Fruit fly (Drosophila melanogaster) whole organism, embryonic: ENCODE measurements around the gene Hgsnat.

Source experiments
- ATbp ChIP-seq: fragments of 200-800 bp; sonication (Bioruptor generic); optimal IDR thresholded peaks from 2 replicates; lab custom pipeline; 2017; ENCODE audit warnings: missing biosample characterization, mild to moderate bottlenecking, missing genetic modification characterization, missing genetic modification reagents
- Asciz ChIP-seq: fragments of 200-800 bp; sonication (Bioruptor generic); optimal IDR thresholded peaks from 2 replicates; lab custom pipeline; 2017; ENCODE audit warnings: missing biosample characterization, mild to moderate bottlenecking, missing genetic modification characterization, missing genetic modification reagents
- Bgb ChIP-seq: fragments of 200-800 bp; sonication (Bioruptor generic); IDR thresholded peaks from 2 replicates; pipeline ENCODE4 v1.3.6; 2022; ENCODE audit warnings: missing biosample characterization, missing genetic modification characterization; ENCODE audit not compliant: partially characterized antibody
- CG10267 ChIP-seq: fragments of 200-800 bp; sonication (Bioruptor generic); optimal IDR thresholded peaks from 2 replicates; lab custom pipeline; 2018; ENCODE audit warnings: missing biosample characterization, mild to moderate bottlenecking, missing genetic modification characterization, moderate library complexity
- CG14710 ChIP-seq: fragments of 200-800 bp; sonication (Bioruptor generic); optimal IDR thresholded peaks from 3 replicates; lab custom pipeline; 2019; ENCODE audit warnings: missing biosample characterization, mild to moderate bottlenecking, missing genetic modification characterization, moderate library complexity
- CG14860 ChIP-seq: fragments of 200-800 bp; sonication (Bioruptor generic); IDR thresholded peaks from 3 replicates; pipeline ENCODE4 v1.3.6; 2022; ENCODE audit warnings: missing biosample characterization, missing genetic modification characterization; ENCODE audit not compliant: partially characterized antibody
- CG17612 ChIP-seq: fragments of 200-800 bp; sonication (Bioruptor generic); IDR thresholded peaks from 2 replicates; pipeline ENCODE4 v1.3.6; 2022; ENCODE audit warnings: missing biosample characterization, missing genetic modification characterization
- CG2120 ChIP-seq: fragments of 200-800 bp; sonication (Bioruptor generic); optimal IDR thresholded peaks from 3 replicates; lab custom pipeline; 2016; ENCODE audit warnings: missing biosample characterization, missing genetic modification characterization
- CG2875 ChIP-seq: fragments of 200-800 bp; sonication (Bioruptor generic); optimal IDR thresholded peaks from 2 replicates; lab custom pipeline; 2017; ENCODE audit warnings: missing biosample characterization, mild to moderate bottlenecking, missing genetic modification characterization, missing genetic modification reagents
- CG30403 ChIP-seq: fragments of 200-800 bp; sonication (Bioruptor generic); optimal IDR thresholded peaks from 3 replicates; lab custom pipeline; 2016; ENCODE audit warnings: missing biosample characterization, missing genetic modification characterization
- CG32772 ChIP-seq: fragments of 200-800 bp; sonication (Bioruptor generic); IDR thresholded peaks from 2 replicates; pipeline ENCODE4 v1.3.6; 2022; ENCODE audit warnings: missing biosample characterization, missing genetic modification characterization
- CG34224 ChIP-seq: fragments of 200-800 bp; sonication (Bioruptor generic); IDR thresholded peaks from 3 replicates; pipeline ENCODE4 v1.3.6; 2022; ENCODE audit warnings: missing biosample characterization, missing genetic modification characterization; ENCODE audit not compliant: partially characterized antibody
- CG6272 ChIP-seq: fragments of 200-800 bp; sonication (Bioruptor generic); IDR thresholded peaks from 2 replicates; pipeline ENCODE4 v1.3.6; 2022; ENCODE audit warnings: missing biosample characterization, missing genetic modification characterization
- CG7987 ChIP-seq: fragments of 200-800 bp; sonication (Bioruptor generic); optimal IDR thresholded peaks from 2 replicates; lab custom pipeline; 2018; ENCODE audit warnings: missing biosample characterization, mild to moderate bottlenecking, missing genetic modification characterization, moderate library complexity
- CG8281 ChIP-seq: fragments of 200-800 bp; sonication (Bioruptor generic); optimal IDR thresholded peaks from 2 replicates; lab custom pipeline; 2018; ENCODE audit warnings: missing biosample characterization, mild to moderate bottlenecking, missing genetic modification characterization, moderate library complexity
- CG8290 ChIP-seq, 3 experiments: fragments of 200-800 bp; sonication (Bioruptor generic); optimal IDR thresholded peaks; 2 replicates each; lab custom pipeline; 2016 to 2019; ENCODE audit warnings: missing biosample characterization in 3 of 3, missing genetic modification characterization in 3 of 3, mild to moderate bottlenecking in 2 of 3, moderate library complexity in 1 of 3
- D ChIP-seq, 2 experiments: fragments of 200-800 bp in 1 of 2; fragments of >200 bp in 1 of 2; sonication (Bioruptor generic) in 1 of 2; optimal IDR thresholded peaks; 2 replicates in 1 of 2; 3 replicates in 1 of 2; lab custom pipeline; 2017; ENCODE audit warnings: mild to moderate bottlenecking in 1 of 2, missing biosample characterization in 1 of 2, missing genetic modification characterization in 1 of 2, missing genetic modification reagents in 1 of 2
- Deaf1 ChIP-seq: fragments of 200-800 bp; optimal IDR thresholded peaks from 3 replicates; lab custom pipeline; 2019; ENCODE audit warnings: missing biosample characterization, mild to moderate bottlenecking, missing genetic modification characterization, moderate library complexity
- Dll ChIP-seq: fragments of 200-800 bp; sonication (Bioruptor generic); IDR thresholded peaks from 4 replicates; pipeline ENCODE4 v1.3.6; 2022; ENCODE audit warnings: missing biosample characterization, missing genetic modification characterization; ENCODE audit not compliant: partially characterized antibody
- Dp ChIP-seq: fragments of 200-800 bp; sonication (Bioruptor generic); optimal IDR thresholded peaks from 2 replicates; lab custom pipeline; 2018; ENCODE audit warnings: missing biosample characterization, mild to moderate bottlenecking, missing genetic modification characterization, moderate library complexity
- GATAe ChIP-seq: fragments of 200-800 bp; sonication (Bioruptor generic); conservative IDR thresholded peaks from 2 replicates; pipeline ENCODE4 v1.3.6; 2022; ENCODE audit warnings: missing biosample characterization, missing genetic modification characterization
- Hr3 ChIP-seq: fragments of 200-800 bp; sonication (Bioruptor generic); optimal IDR thresholded peaks from 3 replicates; lab custom pipeline; 2016; ENCODE audit warnings: missing biosample characterization, missing genetic modification characterization
- Mad ChIP-seq: fragments of 200-800 bp; sonication (Bioruptor generic); optimal IDR thresholded peaks from 2 replicates; lab custom pipeline; 2016; ENCODE audit warnings: missing biosample characterization, missing genetic modification characterization
- Mrtf ChIP-seq: fragments of 200-800 bp; sonication (Bioruptor generic); IDR thresholded peaks from 3 replicates; pipeline ENCODE4 v1.3.6; 2022; ENCODE audit warnings: missing biosample characterization, missing genetic modification characterization
- Myb ChIP-seq: fragments of 200-800 bp; sonication (Bioruptor generic); optimal IDR thresholded peaks from 2 replicates; lab custom pipeline; 2016; ENCODE audit warnings: missing biosample characterization, missing genetic modification characterization
- Nf-YA ChIP-seq: fragments of 200-800 bp; sonication (Bioruptor generic); IDR thresholded peaks from 2 replicates; pipeline ENCODE4 v1.3.6; 2022; ENCODE audit warnings: missing biosample characterization, missing genetic modification characterization
- ab ChIP-seq: fragments of 200-800 bp; sonication (Bioruptor generic); optimal IDR thresholded peaks from 2 replicates; lab custom pipeline; 2016; ENCODE audit warnings: missing biosample characterization, missing genetic modification characterization
- az2 ChIP-seq: fragments of 200-800 bp; sonication (Bioruptor generic); optimal IDR thresholded peaks from 3 replicates; lab custom pipeline; 2016; ENCODE audit warnings: missing biosample characterization, missing genetic modification characterization
- bcd ChIP-seq: fragments of 200-800 bp; sonication (Bioruptor generic); optimal IDR thresholded peaks from 2 replicates; lab custom pipeline; 2017; ENCODE audit warnings: missing biosample characterization, mild to moderate bottlenecking, missing genetic modification characterization
- croc ChIP-seq: fragments of 200-800 bp; sonication (Bioruptor generic); conservative IDR thresholded peaks from 3 replicates; pipeline ENCODE4 v1.3.6; 2022; ENCODE audit warnings: missing biosample characterization, missing genetic modification characterization
- ems ChIP-seq: fragments of 200-800 bp; sonication (Bioruptor generic); optimal IDR thresholded peaks from 3 replicates; lab custom pipeline; 2016; ENCODE audit warnings: missing biosample characterization, missing genetic modification characterization
- eve ChIP-seq, 2 experiments: fragments of >200 bp; optimal IDR thresholded peaks; 2 replicates each; lab custom pipeline; 2017; ENCODE audit warnings: missing biosample characterization in 2 of 2, missing genetic modification characterization in 2 of 2
- fd3F ChIP-seq: fragments of 200-800 bp; sonication (Bioruptor generic); optimal IDR thresholded peaks from 2 replicates; lab custom pipeline; 2018; ENCODE audit warnings: missing biosample characterization, mild to moderate bottlenecking, missing genetic modification characterization, moderate library complexity
- gce ChIP-seq: fragments of 200-800 bp; sonication (Bioruptor generic); IDR thresholded peaks from 3 replicates; pipeline ENCODE4 v1.3.6; 2022; ENCODE audit warnings: missing biosample characterization, missing genetic modification characterization
- grau ChIP-seq: fragments of 200-800 bp; optimal IDR thresholded peaks from 3 replicates; lab custom pipeline; 2019; ENCODE audit warnings: missing biosample characterization, mild to moderate bottlenecking, missing genetic modification characterization, moderate library complexity
- h ChIP-seq: fragments of >200 bp; optimal IDR thresholded peaks from 2 replicates; lab custom pipeline; 2017
- inv ChIP-seq: fragments of 200-800 bp; sonication (Bioruptor generic); IDR thresholded peaks from 2 replicates; pipeline ENCODE4 v1.3.6; 2022; ENCODE audit warnings: missing biosample characterization, missing genetic modification characterization; ENCODE audit not compliant: partially characterized antibody
- lbe ChIP-seq: fragments of 200-800 bp; sonication (Bioruptor generic); optimal IDR thresholded peaks from 2 replicates; lab custom pipeline; 2016; ENCODE audit warnings: missing biosample characterization, mild to moderate bottlenecking, missing genetic modification characterization
- onecut ChIP-seq: fragments of 200-800 bp; sonication (Bioruptor generic); IDR thresholded peaks from 2 replicates; pipeline ENCODE4 v1.3.6; 2022; ENCODE audit warnings: missing biosample characterization, missing genetic modification characterization
- schlank ChIP-seq: fragments of 200-800 bp; sonication (Bioruptor generic); optimal IDR thresholded peaks from 2 replicates; lab custom pipeline; 2018; ENCODE audit warnings: missing biosample characterization, mild to moderate bottlenecking, missing genetic modification characterization
- sens ChIP-seq: fragments of 200-800 bp; sonication (Bioruptor generic); peaks from one replicate; lab custom pipeline; 2016; ENCODE audit warnings: missing biosample characterization, missing genetic modification characterization
- slp2 ChIP-seq: fragments of 200-800 bp; sonication (Bioruptor generic); optimal IDR thresholded peaks from 2 replicates; lab custom pipeline; 2016; ENCODE audit warnings: missing biosample characterization, missing genetic modification characterization
- sna ChIP-seq: fragments of 200-800 bp; sonication (Bioruptor generic); IDR thresholded peaks from 2 replicates; pipeline ENCODE4 v1.3.6; 2022; ENCODE audit warnings: missing biosample characterization, missing genetic modification characterization; ENCODE audit not compliant: partially characterized antibody
- so ChIP-seq: fragments of 200-800 bp; sonication (Bioruptor generic); IDR thresholded peaks from 3 replicates; pipeline ENCODE4 v1.3.6; 2022; ENCODE audit warnings: missing biosample characterization, missing genetic modification characterization
- sug ChIP-seq: fragments of 200-800 bp; optimal IDR thresholded peaks from 2 replicates; lab custom pipeline; 2019; ENCODE audit warnings: missing biosample characterization, mild to moderate bottlenecking, missing genetic modification characterization, moderate library complexity
- tin ChIP-seq: fragments of 200-800 bp; sonication (Bioruptor generic); optimal IDR thresholded peaks from 3 replicates; lab custom pipeline; 2016; ENCODE audit warnings: missing biosample characterization, missing genetic modification characterization
- tio ChIP-seq: fragments of 200-800 bp; sonication (Bioruptor generic); optimal IDR thresholded peaks from 2 replicates; lab custom pipeline; 2017; ENCODE audit warnings: missing biosample characterization, missing genetic modification characterization, inconsistent platforms
- ttk ChIP-seq: fragments of 200-800 bp; sonication (Bioruptor generic); IDR thresholded peaks from 2 replicates; pipeline ENCODE4 v2.1.2; 2022; ENCODE audit warnings: missing biosample characterization, missing genetic modification characterization
- vnd ChIP-seq: fragments of 200-800 bp; sonication (Bioruptor generic); IDR thresholded peaks from 3 replicates; pipeline ENCODE4 v1.3.6; 2022; ENCODE audit warnings: missing biosample characterization, missing genetic modification characterization; ENCODE audit not compliant: partially characterized antibody
- z ChIP-seq: fragments of 200-800 bp; sonication (Bioruptor generic); IDR thresholded peaks from 3 replicates; pipeline ENCODE4 v1.3.6; 2022; ENCODE audit warnings: missing biosample characterization, missing genetic modification characterization

The Hgsnat gene

dm6 chrX:4969926-4970325 is 51.4 kb downstream of the Hgsnat start (continued):
- TF ChIP-seq Nf-YA (GFP tag; lab: Robert Waterston, UW) (no peak), Asciz (peak; percentile 9), tio (GFP tag; lab: Kevin White, UChicago) (no peak), sna (GFP tag; lab: Robert Waterston, UW) (no peak), Mrtf (GFP tag; lab: Robert Waterston, UW) (no peak), Bgb (GFP tag; lab: Robert Waterston, UW) (no peak), CG7987 (GFP tag; lab: Kevin White, UChicago) (no peak), D (optimal IDR thresholded peaks at IDR 0.05; lab: Kevin White, UChicago) (no peak), D (GFP tag; optimal IDR thresholded peaks at IDR 0.05; lab: Kevin White, UChicago) (peak; percentile 10), schlank (tag; lab: Kevin White, UChicago) (no peak), so (0 out of 3 replicates have a peak, but pooled peaks have one; percentile 46), CG6272 (GFP tag; lab: Robert Waterston, UW) (no peak), slp2 (GFP tag; lab: Kevin White, UChicago) (peak; percentile 34), gce (no peak), h (lab: Kevin White, UChicago) (no peak), onecut (no peak), sug (no peak), ems (GFP tag; lab: Kevin White, UChicago) (no peak), CG17612 (no peak), sens (peak; percentile 72), bcd (GFP tag; lab: Kevin White, UChicago) (no peak), z (GFP tag; lab: Robert Waterston, UW) (0 out of 3 replicates have a peak, but pooled peaks have one; percentile 27), Dll (no peak), Myb (no peak), CG2120 (GFP tag; lab: Kevin White, UChicago) (no peak), croc (GFP tag; lab: Robert Waterston, UW) (no peak; the same call in 2 of the 3 replicates), ttk (GFP tag; lab: Robert Waterston, UW) (0 out of 2 replicates have a peak, but pooled peaks have one; percentile 14), fd3F (GFP tag; lab: Kevin White, UChicago) (no peak), CG10267 (tag; lab: Kevin White, UChicago) (no peak), eve (GFP tag; optimal IDR thresholded peaks at IDR 0.05; lab: Kevin White, UChicago) (no peak), Dp (no peak), Mad (GFP tag; lab: Kevin White, UChicago) (no peak), Deaf1 (tag; lab: Kevin White, UChicago) (no peak), vnd (GFP tag; lab: Robert Waterston, UW) (no peak), ab (GFP tag; lab: Kevin White, UChicago) (no peak), CG2875 (GFP tag; lab: Kevin White, UChicago) (peak; percentile 10), CG30403 (peak; percentile 8), lbe (GFP tag; lab: Kevin White, UChicago) (no peak), Hr3 (GFP tag; lab: Kevin White, UChicago) (peak; percentile 12), az2 (peak; percentile 0), tin (GFP tag; lab: Kevin White, UChicago) (peak; percentile 21), grau (tag; lab: Kevin White, UChicago) (no peak), GATAe (GFP tag; lab: Robert Waterston, UW) (no peak), CG14710 (tag; lab: Kevin White, UChicago) (peak; percentile 25), CG14860 (GFP tag; lab: Robert Waterston, UW) (no peak), CG34224 (GFP tag; lab: Robert Waterston, UW) (no peak), CG32772 (GFP tag; lab: Robert Waterston, UW) (no peak), inv (GFP tag; lab: Robert Waterston, UW) (no peak), CG8290 (GFP tag; optimal IDR thresholded peaks at IDR 0.05; lab: Kevin White, UChicago) (no peak), CG8290 (tag; optimal IDR thresholded peaks at IDR 0.05; lab: Kevin White, UChicago) (no peak), ATbp (no peak), CG8281 (no peak)
